Worm (Caenorhabditis elegans): ENCODE results near the gene timm-17B.1.

ce11 chrIV:4788332-4788731 is 43.0 kb upstream of the timm-17B.1 start, which contains the start of gene nhr-104:
- TF ChIP-seq med-1 (GFP tag; optimal IDR thresholded peaks at IDR 0.05; ENCODE audit: insufficient read depth) (no peak), ztf-23 (GFP tag; IDR thresholded peaks at IDR 0.05) (no peak), ref-1 (GFP tag; conservative IDR thresholded peaks at IDR 0.05) (no peak), flt-1 (GFP tag; IDR thresholded peaks at IDR 0.05) (no peak), cog-1 (tag; optimal IDR thresholded peaks at IDR 0.05) (no peak)

Data from whole organism, midembryonic.